Worm (Caenorhabditis elegans) whole organism, L1 larva: ENCODE measurements around the gene grld-1.

Source experiments
- ama-1 ChIP-seq: fragments of 150-350 bp; optimal IDR thresholded peaks from 2 replicates; lab custom pipeline; 2014
- ceh-8 ChIP-seq: fragments of 200-800 bp; sonication (Bioruptor generic); optimal IDR thresholded peaks from 2 replicates; lab custom pipeline; 2018; ENCODE audit warnings: mild to moderate bottlenecking, missing genetic modification characterization, moderate library complexity, missing compliant biosample characterization
- ceh-90 ChIP-seq: sonication (generic microtip); optimal IDR thresholded peaks from 2 replicates; lab custom pipeline; 2016; ENCODE audit warnings: missing genetic modification characterization, missing compliant biosample characterization
- lin-13 ChIP-seq: fragments of 150-350 bp; optimal IDR thresholded peaks from 2 replicates; lab custom pipeline; 2014; ENCODE audit warnings: missing biosample characterization, missing genetic modification reagents, missing genetic modification characterization
- lin-35 ChIP-seq, 2 experiments: fragments of 150-350 bp; optimal IDR thresholded peaks; 2 replicates each; lab custom pipeline; 2014; ENCODE audit warnings: missing biosample characterization in 2 of 2, missing genetic modification characterization in 2 of 2, missing genetic modification reagents in 2 of 2
- mep-1 ChIP-seq: fragments of 150-350 bp; optimal IDR thresholded peaks from 2 replicates; lab custom pipeline; 2014; ENCODE audit warnings: missing biosample characterization, missing genetic modification characterization
- nhr-19 ChIP-seq: fragments of 200-800 bp; sonication (Bioruptor generic); conservative IDR thresholded peaks from 2 replicates; pipeline ENCODE4 v1.3.6; 2022; ENCODE audit warnings: missing genetic modification characterization, missing compliant biosample characterization
- snu-23 ChIP-seq: sonication (generic microtip); optimal IDR thresholded peaks from 2 replicates; lab custom pipeline; 2016; ENCODE audit warnings: missing genetic modification characterization, missing compliant biosample characterization
- unc-62 ChIP-seq: fragments of 150-350 bp; optimal IDR thresholded peaks from 2 replicates; lab custom pipeline; 2014; ENCODE audit warnings: missing biosample characterization, missing genetic modification reagents, missing genetic modification characterization

DNA sequence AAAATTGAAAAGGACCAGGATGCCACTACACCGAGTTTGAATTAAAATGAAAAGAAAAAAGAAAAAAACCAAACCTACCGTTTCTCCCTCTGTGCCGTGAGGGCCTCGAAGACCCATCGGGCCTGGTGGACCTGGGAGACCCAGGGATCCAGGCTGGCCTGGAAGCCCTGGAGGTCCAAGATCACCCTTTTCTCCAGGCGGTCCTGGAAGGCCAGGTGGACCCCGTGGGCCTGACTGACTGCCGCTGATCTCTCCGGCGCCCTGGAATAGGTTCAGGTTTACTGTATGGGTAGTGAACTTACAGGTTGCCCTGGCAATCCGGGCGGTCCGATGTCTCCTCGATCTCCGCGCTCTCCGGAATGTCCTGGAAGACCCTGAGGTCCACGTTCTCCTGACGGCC, 13.9 kb upstream of the grld-1 start:
- TF ChIP-seq ceh-8 (peak; percentile 29), ceh-90 (no peak), unc-62 (GFP tag; lab: Kevin White, UChicago) (no peak), mep-1 (tag; lab: Kevin White, UChicago) (no peak), snu-23 (GFP tag; lab: Kevin White, UChicago) (no peak), lin-13 (GFP tag; lab: Kevin White, UChicago) (no peak), lin-35 (GFP tag; optimal IDR thresholded peaks at IDR 0.05; lab: Kevin White, UChicago) (no peak), nhr-19 (no peak), ama-1 (no peak)
